Fruit fly (Drosophila melanogaster) whole organism, embryonic: Measurements from ENCODE around the gene BBIP1.

Experiments used
- Aef1 ChIP-seq: fragments of 200-800 bp; sonication (Bioruptor generic); IDR thresholded peaks from 3 replicates; pipeline ENCODE4 v1.3.6; 2022; ENCODE audit warnings: missing biosample characterization, missing genetic modification characterization
- Atf3 ChIP-seq: fragments of 200-800 bp; sonication (Bioruptor generic); optimal IDR thresholded peaks from 3 replicates; lab custom pipeline; 2016; ENCODE audit warnings: missing biosample characterization, missing genetic modification characterization
- B-H2 ChIP-seq: fragments of 200-800 bp; sonication (Bioruptor generic); optimal IDR thresholded peaks from 2 replicates; lab custom pipeline; 2018; ENCODE audit warnings: missing biosample characterization, mild to moderate bottlenecking, missing genetic modification characterization
- CG10209 ChIP-seq: fragments of 200-800 bp; sonication (Bioruptor generic); optimal IDR thresholded peaks from 3 replicates; lab custom pipeline; 2017; ENCODE audit warnings: missing biosample characterization, mild to moderate bottlenecking, missing genetic modification characterization, missing genetic modification reagents
- CG11093 ChIP-seq: fragments of 200-800 bp; sonication (Bioruptor generic); IDR thresholded peaks from 3 replicates; pipeline ENCODE4 v1.3.6; 2022; ENCODE audit warnings: missing biosample characterization, missing genetic modification characterization
- CG11504 ChIP-seq: fragments of 200-800 bp; sonication (Bioruptor generic); optimal IDR thresholded peaks from 3 replicates; lab custom pipeline; 2019; ENCODE audit warnings: missing biosample characterization, mild to moderate bottlenecking, missing genetic modification characterization, moderate library complexity
- CG12659 ChIP-seq: fragments of 200-800 bp; sonication (Bioruptor generic); optimal IDR thresholded peaks from 3 replicates; lab custom pipeline; 2017; ENCODE audit warnings: mild to moderate bottlenecking, missing biosample characterization, missing genetic modification reagents, missing genetic modification characterization
- CG12942 ChIP-seq: fragments of 200-800 bp; sonication (Bioruptor generic); optimal IDR thresholded peaks from 3 replicates; lab custom pipeline; 2016; ENCODE audit warnings: missing biosample characterization, missing genetic modification characterization
- CG13624 ChIP-seq: fragments of 200-800 bp; sonication (Bioruptor generic); optimal IDR thresholded peaks from 2 replicates; lab custom pipeline; 2016; ENCODE audit warnings: missing biosample characterization, missing genetic modification characterization
- CG1602 ChIP-seq: fragments of 200-800 bp; sonication (Bioruptor generic); optimal IDR thresholded peaks from 3 replicates; lab custom pipeline; 2016; ENCODE audit warnings: missing biosample characterization, missing genetic modification characterization
- CG16815 ChIP-seq: fragments of 200-800 bp; sonication (Bioruptor generic); optimal IDR thresholded peaks from 3 replicates; lab custom pipeline; 2017; ENCODE audit warnings: missing biosample characterization, mild to moderate bottlenecking, missing genetic modification characterization
- CG17361 ChIP-seq: fragments of 200-800 bp; sonication (Bioruptor generic); IDR thresholded peaks from 3 replicates; pipeline ENCODE4 v1.3.6; 2022; ENCODE audit warnings: missing biosample characterization, missing genetic modification characterization
- CG17385 ChIP-seq: fragments of 200-800 bp; sonication (Bioruptor generic); optimal IDR thresholded peaks from 3 replicates; lab custom pipeline; 2018; ENCODE audit warnings: missing biosample characterization, mild to moderate bottlenecking, missing genetic modification characterization
- CG17612 ChIP-seq: fragments of 200-800 bp; sonication (Bioruptor generic); IDR thresholded peaks from 2 replicates; pipeline ENCODE4 v1.3.6; 2022; ENCODE audit warnings: missing biosample characterization, missing genetic modification characterization
- CG32767 ChIP-seq: fragments of 200-800 bp; sonication (Bioruptor generic); IDR thresholded peaks from 2 replicates; pipeline ENCODE4 v1.3.6; 2022; ENCODE audit warnings: missing biosample characterization, missing genetic modification characterization
- CG33557 ChIP-seq: fragments of 200-800 bp; sonication (Bioruptor generic); optimal IDR thresholded peaks from 2 replicates; lab custom pipeline; 2019; ENCODE audit warnings: missing biosample characterization, mild to moderate bottlenecking, missing genetic modification characterization, moderate library complexity
- CG3726 ChIP-seq: fragments of 200-800 bp; sonication (Bioruptor generic); IDR thresholded peaks from 3 replicates; pipeline ENCODE4, ENCODE4 v1.3.6; 2022; ENCODE audit warnings: missing biosample characterization, missing genetic modification characterization
- CG43689 ChIP-seq: fragments of 200-800 bp; sonication (Bioruptor generic); IDR thresholded peaks from 2 replicates; pipeline ENCODE4 v1.3.6; 2022; ENCODE audit warnings: missing biosample characterization, missing genetic modification characterization
- CG4820 ChIP-seq: fragments of 200-800 bp; sonication (Bioruptor generic); optimal IDR thresholded peaks from 3 replicates; lab custom pipeline; 2016; ENCODE audit warnings: missing biosample characterization, missing genetic modification characterization
- CG7786 ChIP-seq: fragments of 200-800 bp; sonication (Bioruptor generic); optimal IDR thresholded peaks from 2 replicates; lab custom pipeline; 2016; ENCODE audit warnings: missing biosample characterization, missing genetic modification characterization
- CG8765 ChIP-seq: fragments of 200-800 bp; sonication (Bioruptor generic); IDR thresholded peaks from 2 replicates; pipeline ENCODE4 v1.3.6; 2022; ENCODE audit warnings: missing biosample characterization, missing genetic modification characterization
- CG9437 ChIP-seq: fragments of 200-800 bp; sonication (Bioruptor generic); optimal IDR thresholded peaks from 2 replicates; lab custom pipeline; 2018; ENCODE audit warnings: missing biosample characterization, mild to moderate bottlenecking, missing genetic modification characterization
- Chrac-16 ChIP-seq: fragments of 200-800 bp; sonication (Bioruptor generic); optimal IDR thresholded peaks from 3 replicates; lab custom pipeline; 2016; ENCODE audit warnings: missing biosample characterization, missing genetic modification characterization
- CkIIα-i1 ChIP-seq: fragments of 200-800 bp; sonication (Bioruptor generic); IDR thresholded peaks from 2 replicates; pipeline ENCODE4 v1.3.6; 2022; ENCODE audit warnings: missing biosample characterization, missing genetic modification characterization
- Dbx ChIP-seq: fragments of 200-800 bp; sonication (Bioruptor generic); IDR thresholded peaks from 3 replicates; pipeline ENCODE4 v1.3.6; 2022; ENCODE audit warnings: missing biosample characterization, missing genetic modification characterization
- Deaf1 ChIP-seq: fragments of 200-800 bp; optimal IDR thresholded peaks from 3 replicates; lab custom pipeline; 2019; ENCODE audit warnings: missing biosample characterization, mild to moderate bottlenecking, missing genetic modification characterization, moderate library complexity
- HLH54F ChIP-seq: fragments of 200-800 bp; sonication (Bioruptor generic); optimal IDR thresholded peaks from 3 replicates; lab custom pipeline; 2016; ENCODE audit warnings: missing biosample characterization, missing genetic modification characterization
- Hmr ChIP-seq: fragments of 200-800 bp; sonication (Bioruptor generic); optimal IDR thresholded peaks from 3 replicates; lab custom pipeline; 2017; ENCODE audit warnings: mild to moderate bottlenecking, missing biosample characterization, missing genetic modification reagents, missing genetic modification characterization
- Hr39 ChIP-seq: fragments of >200 bp; optimal IDR thresholded peaks from 2 replicates; lab custom pipeline; 2017
- Lpt ChIP-seq: fragments of >200 bp; optimal IDR thresholded peaks from 2 replicates; lab custom pipeline; 2018; ENCODE audit warnings: missing biosample characterization, missing genetic modification characterization
- Side ChIP-seq: fragments of 200-800 bp; sonication (Bioruptor generic); optimal IDR thresholded peaks from 2 replicates; lab custom pipeline; 2016; ENCODE audit warnings: missing biosample characterization, missing genetic modification characterization
- Sin3A ChIP-seq: fragments of >200 bp; optimal IDR thresholded peaks from 2 replicates; lab custom pipeline; 2018
- bab2 ChIP-seq: fragments of 200-800 bp; sonication (Bioruptor generic); optimal IDR thresholded peaks from 2 replicates; lab custom pipeline; 2016; ENCODE audit warnings: missing biosample characterization, missing genetic modification characterization
- bcd ChIP-seq: fragments of 200-800 bp; sonication (Bioruptor generic); optimal IDR thresholded peaks from 2 replicates; lab custom pipeline; 2017; ENCODE audit warnings: missing biosample characterization, mild to moderate bottlenecking, missing genetic modification characterization
- bigmax ChIP-seq: fragments of 200-800 bp; sonication (Bioruptor generic); optimal IDR thresholded peaks from 2 replicates; lab custom pipeline; 2018; ENCODE audit warnings: missing biosample characterization, mild to moderate bottlenecking, missing genetic modification characterization
- chm ChIP-seq: fragments of 200-800 bp; sonication (Bioruptor generic); IDR thresholded peaks from 2 replicates; pipeline ENCODE4 v1.3.6; 2022; ENCODE audit warnings: missing biosample characterization, missing genetic modification characterization
- dan ChIP-seq: fragments of 200-800 bp; sonication (Bioruptor generic); IDR thresholded peaks from 2 replicates; pipeline ENCODE4 v1.3.6; 2022; ENCODE audit warnings: missing biosample characterization, missing genetic modification characterization
- grn ChIP-seq: fragments of 200-800 bp; sonication (Bioruptor generic); optimal IDR thresholded peaks from 3 replicates; lab custom pipeline; 2017; ENCODE audit warnings: missing biosample characterization, missing genetic modification characterization
- gsb-n ChIP-seq: fragments of 200-800 bp; sonication (Bioruptor generic); optimal IDR thresholded peaks from 3 replicates; lab custom pipeline; 2018; ENCODE audit warnings: missing biosample characterization, mild to moderate bottlenecking, missing genetic modification characterization
- hkb ChIP-seq, 2 experiments: fragments of 200-800 bp in 1 of 2; fragments of >200 bp in 1 of 2; sonication (Bioruptor generic) in 1 of 2; IDR thresholded peaks in 1 of 2; optimal IDR thresholded peaks in 1 of 2; 2 replicates each; pipeline versions ENCODE4 v1.3.6 to Lab custom; 2017 to 2022; ENCODE audit warnings: missing biosample characterization in 1 of 2, missing genetic modification characterization in 1 of 2
- insv ChIP-seq, 2 experiments: fragments of 200-800 bp; sonication (Bioruptor generic); optimal IDR thresholded peaks; 3 replicates each; lab custom pipeline; 2016 to 2018; ENCODE audit warnings: missing biosample characterization in 2 of 2, missing genetic modification characterization in 2 of 2
- knrl ChIP-seq: fragments of 200-800 bp; sonication (Bioruptor generic); IDR thresholded peaks from 3 replicates; pipeline ENCODE4 v1.3.6; 2022; ENCODE audit warnings: missing biosample characterization, missing genetic modification characterization; ENCODE audit not compliant: partially characterized antibody
- lola ChIP-seq, 3 experiments: fragments of >200 bp in 2 of 3; fragments of 200-800 bp in 1 of 3; sonication (Bioruptor generic) in 1 of 3; optimal IDR thresholded peaks; 2 replicates each; lab custom pipeline; 2017 to 2019; ENCODE audit warnings: missing biosample characterization in 3 of 3, missing genetic modification characterization in 3 of 3, mild to moderate bottlenecking in 1 of 3, moderate library complexity in 1 of 3
- mld ChIP-seq: fragments of 200-800 bp; sonication (Bioruptor generic); IDR thresholded peaks from 3 replicates; pipeline ENCODE4 v1.3.6; 2022; ENCODE audit warnings: missing biosample characterization, missing genetic modification characterization; ENCODE audit not compliant: partially characterized antibody
- nmo ChIP-seq: fragments of 200-800 bp; sonication (Bioruptor generic); optimal IDR thresholded peaks from 2 replicates; lab custom pipeline; 2018; ENCODE audit warnings: missing biosample characterization, mild to moderate bottlenecking, missing genetic modification characterization, moderate library complexity
- nom ChIP-seq: fragments of 200-800 bp; sonication (Bioruptor generic); optimal IDR thresholded peaks from 2 replicates; lab custom pipeline; 2017; ENCODE audit warnings: missing biosample characterization, missing genetic modification characterization, mild to moderate bottlenecking, moderate library complexity, missing genetic modification reagents
- pum ChIP-seq: fragments of 200-800 bp; sonication (Bioruptor generic); optimal IDR thresholded peaks from 2 replicates; lab custom pipeline; 2016; ENCODE audit warnings: missing biosample characterization, missing genetic modification characterization
- sim ChIP-seq: fragments of 200-800 bp; sonication (Bioruptor generic); IDR thresholded peaks from 2 replicates; pipeline ENCODE4 v1.3.6; 2022; ENCODE audit warnings: missing biosample characterization, missing genetic modification characterization
- sisA ChIP-seq: fragments of 200-800 bp; sonication (Bioruptor generic); IDR thresholded peaks from 2 replicates; pipeline ENCODE4 v1.3.6; 2022; ENCODE audit warnings: missing biosample characterization, missing genetic modification characterization
- tup ChIP-seq: fragments of 200-800 bp; sonication (Bioruptor generic); optimal IDR thresholded peaks from 2 replicates; lab custom pipeline; 2016; ENCODE audit warnings: missing biosample characterization, mild to moderate bottlenecking, missing genetic modification characterization, moderate library complexity
- unc-4 ChIP-seq: fragments of 200-800 bp; sonication (Bioruptor generic); IDR thresholded peaks from 2 replicates; pipeline ENCODE4 v1.3.6; 2022; ENCODE audit warnings: missing biosample characterization, missing genetic modification characterization; ENCODE audit not compliant: partially characterized antibody
- usp ChIP-seq: fragments of >200 bp; optimal IDR thresholded peaks from 2 replicates; lab custom pipeline; 2017; ENCODE audit warnings: missing biosample characterization, missing genetic modification characterization
- yki ChIP-seq: fragments of >200 bp; optimal IDR thresholded peaks from 3 replicates; lab custom pipeline; 2018

Gene BBIP1

dm6 chr3R:9419300-9419652 is 15.1 kb downstream of the BBIP1 start (continued):
- TF ChIP-seq bcd (GFP tag; lab: Kevin White, UChicago), result no peak
- TF ChIP-seq bigmax (GFP tag; lab: Kevin White, UChicago), result peak; percentile 9
- TF ChIP-seq CG8765 (GFP tag; lab: Robert Waterston, UW), result no peak
- TF ChIP-seq lola (GFP tag; optimal IDR thresholded peaks at IDR 0.05; lab: Kevin White, UChicago), result no peak
- peak; percentile 26 for TF ChIP-seq nom
- no peak for TF ChIP-seq Hr39
- TF ChIP-seq bab2 (GFP tag; lab: Kevin White, UChicago), result no peak
- peak; percentile 61 for TF ChIP-seq CG17385
- peak; percentile 85 for TF ChIP-seq Deaf1 (tag; lab: Kevin White, UChicago)
- no peak for TF ChIP-seq CG1602 (GFP tag; lab: Kevin White, UChicago)
- peak; percentile 34 for TF ChIP-seq CG13624 (GFP tag; lab: Kevin White, UChicago)
- TF ChIP-seq insv (GFP tag; optimal IDR thresholded peaks at IDR 0.05; lab: Kevin White, UChicago), result no peak
- TF ChIP-seq CG12942 (GFP tag; lab: Kevin White, UChicago), result no peak
- no peak for TF ChIP-seq grn (GFP tag; lab: Kevin White, UChicago)
- no peak for TF ChIP-seq knrl (GFP tag; lab: Robert Waterston, UW)
- no peak for TF ChIP-seq nmo (GFP tag; lab: Kevin White, UChicago)
- TF ChIP-seq CG16815, result no peak
- no peak for TF ChIP-seq Dbx (GFP tag; lab: Robert Waterston, UW)
- no peak for TF ChIP-seq CG32767 (GFP tag; lab: Robert Waterston, UW)
- TF ChIP-seq CG11093 (GFP tag; lab: Robert Waterston, UW), result no peak
- no peak for TF ChIP-seq tup
- TF ChIP-seq usp (GFP tag; lab: Kevin White, UChicago), result no peak
- TF ChIP-seq Aef1 (GFP tag; lab: Robert Waterston, UW), result no peak
- no peak for TF ChIP-seq chm (GFP tag; lab: Robert Waterston, UW)
- TF ChIP-seq CG43689 (GFP tag; lab: Robert Waterston, UW), result no peak
- no peak for TF ChIP-seq sim (GFP tag; lab: Robert Waterston, UW)
- no peak for TF ChIP-seq CG17612 (GFP tag; lab: Robert Waterston, UW)
- TF ChIP-seq CG4820 (GFP tag; lab: Kevin White, UChicago), result no peak
- TF ChIP-seq hkb (optimal IDR thresholded peaks at IDR 0.05; lab: Kevin White, UChicago), result no peak
- no peak for TF ChIP-seq hkb (GFP tag; IDR thresholded peaks at IDR 0.05; lab: Robert Waterston, UW)
- TF ChIP-seq Atf3, result no peak
- TF ChIP-seq Side (GFP tag; lab: Kevin White, UChicago), result no peak
- no peak for TF ChIP-seq gsb-n (tag; lab: Kevin White, UChicago)
- no peak for TF ChIP-seq sisA
- peak; percentile 68 for TF ChIP-seq CG9437 (GFP tag; lab: Kevin White, UChicago)
- no peak for TF ChIP-seq Lpt
- TF ChIP-seq CkIIα-i1 (GFP tag; lab: Robert Waterston, UW), result no peak
- no peak for TF ChIP-seq CG11504 (tag; lab: Kevin White, UChicago)
- no peak for TF ChIP-seq CG7786 (GFP tag; lab: Kevin White, UChicago)
- peak; percentile 22 for TF ChIP-seq Hmr (GFP tag; lab: Kevin White, UChicago)
- TF ChIP-seq CG17361 (GFP tag; lab: Robert Waterston, UW), result no peak
- TF ChIP-seq CG10209 (GFP tag; lab: Kevin White, UChicago), result no peak
- no peak for TF ChIP-seq CG3726 (GFP tag; lab: Robert Waterston, UW)
- no peak for TF ChIP-seq mld
- TF ChIP-seq pum (GFP tag; lab: Kevin White, UChicago), result no peak
- TF ChIP-seq HLH54F (GFP tag; lab: Kevin White, UChicago), result no peak
- TF ChIP-seq dan (GFP tag; lab: Robert Waterston, UW), result no peak
- TF ChIP-seq yki (lab: Kevin White, UChicago), result peak; percentile 98
- no peak for TF ChIP-seq Chrac-16 (GFP tag; lab: Kevin White, UChicago)
- no peak for TF ChIP-seq Sin3A
- no peak for TF ChIP-seq CG12659 (GFP tag; lab: Kevin White, UChicago)
- TF ChIP-seq B-H2, result peak; percentile 21
- TF ChIP-seq CG33557 (GFP tag; lab: Kevin White, UChicago), result no peak
- TF ChIP-seq unc-4 (GFP tag; lab: Robert Waterston, UW), result no peak
